Worm (Caenorhabditis elegans): ENCODE measurements around the gene fbxa-169.
A peak's percentile ranks its signal among the peaks of the same experiment; 100 is the strongest.

fbxa-169 gene

ce11 chrII:13632238-13632637 is 16.1 kb upstream of the fbxa-169 start, which contains the start of gene tag-10:
tag-10 (plus strand) TSS chrII:13632584.
- no peak for TF ChIP-seq lin-15B (tag; optimal IDR thresholded peaks at IDR 0.05)
- TF ChIP-seq elt-2 (tag; optimal IDR thresholded peaks at IDR 0.05): peak; percentile 18
- TF ChIP-seq rnt-1 (tag; optimal IDR thresholded peaks at IDR 0.05): peak; percentile 4

DNA sequence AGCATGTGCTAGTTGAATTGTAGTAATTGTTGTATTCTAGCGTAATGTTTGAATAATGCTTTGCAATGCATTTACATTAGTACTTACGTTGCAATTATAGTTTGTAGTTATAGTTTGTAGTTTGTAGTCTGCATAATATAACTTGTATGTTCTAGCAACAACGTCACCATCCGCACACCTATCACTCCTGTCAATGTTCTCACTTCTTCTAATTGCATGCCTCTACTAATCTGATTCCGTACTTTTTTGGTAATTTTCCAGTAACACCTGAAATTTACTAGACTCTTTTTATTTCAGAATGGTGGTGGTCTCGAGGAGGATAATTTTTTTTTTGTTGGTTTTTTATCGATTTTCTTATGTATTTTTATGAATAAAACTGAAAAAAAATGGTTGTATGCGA is 11.7 kb upstream of the fbxa-169 start:
- TF ChIP-seq efl-1 (optimal IDR thresholded peaks at IDR 0.05) (no peak), efl-1 (GFP tag; optimal IDR thresholded peaks at IDR 0.05 in 1 of 2) (no peak), elt-3 (tag; optimal IDR thresholded peaks at IDR 0.05) (no peak), snpc-4 (tag; optimal IDR thresholded peaks at IDR 0.05) (no peak), vab-15 (tag; optimal IDR thresholded peaks at IDR 0.05) (no peak), nhr-84 (tag; optimal IDR thresholded peaks at IDR 0.05) (no peak), pag-3 (tag; optimal IDR thresholded peaks at IDR 0.05; ENCODE audit: borderline replicate concordance, insufficient read depth) (no peak), ceh-63 (GFP tag; optimal IDR thresholded peaks at IDR 0.05) (no peak), C04F5.9 (tag; optimal IDR thresholded peaks at IDR 0.05) (no peak), sox-4 (tag; optimal IDR thresholded peaks at IDR 0.05) (no peak), mef-2 (tag; optimal IDR thresholded peaks at IDR 0.05) (no peak), jun-1 (tag; optimal IDR thresholded peaks at IDR 0.05) (no peak), C34B4.2 (tag; optimal IDR thresholded peaks at IDR 0.05) (no peak), lsy-2 (tag; optimal IDR thresholded peaks at IDR 0.05) (no peak), sup-37 (GFP tag; optimal IDR thresholded peaks at IDR 0.05) (no peak), ceh-90 (tag; optimal IDR thresholded peaks at IDR 0.05) (no peak), rnt-1 (tag; optimal IDR thresholded peaks at IDR 0.05) (no peak), pqm-1 (tag; optimal IDR thresholded peaks at IDR 0.05) (no peak), fkh-8 (tag; optimal IDR thresholded peaks at IDR 0.05) (no peak), nhr-85 (tag) (no peak)

- TF ChIP-seq lin-35 (GFP tag; optimal IDR thresholded peaks at IDR 0.05) (no peak), nhr-12 (tag; optimal IDR thresholded peaks at IDR 0.05) (no peak), nhr-77 (tag; optimal IDR thresholded peaks at IDR 0.05) (no peak), aha-1 (tag; optimal IDR thresholded peaks at IDR 0.05) (no peak), alr-1 (tag; optimal IDR thresholded peaks at IDR 0.05; ENCODE audit: borderline replicate concordance) (no peak), snpc-4 (tag; optimal IDR thresholded peaks at IDR 0.05) (no peak), ztf-4 (tag; optimal IDR thresholded peaks at IDR 0.05) (no peak), efl-3 (GFP tag; optimal IDR thresholded peaks at IDR 0.05) (no peak), nhr-71 (tag; optimal IDR thresholded peaks at IDR 0.05) (no peak), nhr-28 (tag; optimal IDR thresholded peaks at IDR 0.05) (no peak)
These were observed 10.9 kb upstream of the fbxa-169 start for ce11 chrII:13637464-13637863.

DNA sequence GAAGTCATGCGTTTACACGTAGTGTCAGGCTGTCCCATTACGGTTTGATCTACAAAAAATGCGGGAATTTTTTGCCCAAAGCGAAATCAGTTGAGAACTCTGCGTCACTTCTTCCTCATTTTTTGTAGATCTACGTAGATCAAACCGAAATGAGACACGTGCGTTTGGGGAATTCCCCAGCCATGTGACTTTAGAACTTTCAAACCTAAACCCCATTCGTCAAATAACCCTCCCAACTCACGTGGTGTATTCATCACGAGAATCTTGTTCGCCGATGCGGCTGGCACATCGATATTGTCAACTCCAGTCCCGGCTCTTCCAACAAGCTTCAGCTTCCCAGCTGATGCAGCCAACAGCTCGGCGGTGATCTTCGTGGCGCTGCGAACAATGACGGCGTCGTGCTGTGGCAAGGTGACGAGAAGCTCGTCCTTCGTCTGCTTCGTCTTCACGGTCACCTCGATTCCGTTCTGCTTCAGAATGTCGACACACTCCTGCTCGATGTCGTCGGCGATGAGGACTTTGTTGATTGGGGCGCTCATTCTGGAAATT is 10.3 kb upstream of the fbxa-169 start, which contains the start of gene phdh-1:
Gene phdh-1, minus strand, starts transcription at position 540 of the 549 bp plus-strand sequence.
- TF ChIP-seq lin-35 (GFP tag; optimal IDR thresholded peaks at IDR 0.05) (peak in 1 of 2 experiments; percentile 44), lsy-2 (tag; optimal IDR thresholded peaks at IDR 0.05) (no peak), elt-2 (tag; optimal IDR thresholded peaks at IDR 0.05) (no peak), unc-30 (tag; optimal IDR thresholded peaks at IDR 0.05) (no peak), unc-62 (GFP tag; optimal IDR thresholded peaks at IDR 0.05) (no peak), tlp-1 (tag; optimal IDR thresholded peaks at IDR 0.05) (no peak), aly-2 (tag; optimal IDR thresholded peaks at IDR 0.05) (no peak), ztf-4 (tag; optimal IDR thresholded peaks at IDR 0.05) (no peak), F16B12.6 (tag; optimal IDR thresholded peaks at IDR 0.05) (no peak), nhr-84 (tag; optimal IDR thresholded peaks at IDR 0.05) (no peak), hlh-4 (tag; optimal IDR thresholded peaks at IDR 0.05) (no peak), efl-3 (GFP tag; optimal IDR thresholded peaks at IDR 0.05) (no peak), C04F5.9 (tag; optimal IDR thresholded peaks at IDR 0.05) (no peak), ceh-88 (GFP tag; IDR thresholded peaks at IDR 0.05) (no peak), ztf-11 (tag; optimal IDR thresholded peaks at IDR 0.05) (no peak), nhr-19 (GFP tag; conservative IDR thresholded peaks at IDR 0.05) (0 out of 2 replicates have a peak, but pooled peaks have one; percentile 35), efl-1 (optimal IDR thresholded peaks at IDR 0.05) (no peak), efl-1 (GFP tag; optimal IDR thresholded peaks at IDR 0.05 in 1 of 2) (peak in 1 of 2 experiments; percentile 69), nhr-77 (tag; optimal IDR thresholded peaks at IDR 0.05) (no peak), hpl-2 (GFP tag; optimal IDR thresholded peaks at IDR 0.05) (no peak), nhr-71 (tag; optimal IDR thresholded peaks at IDR 0.05) (no peak), nhr-85 (tag) (peak; percentile 78)

Measured in whole organism, L1 larva.